Worm (Caenorhabditis elegans): ENCODE measurements around the gene Y53G8AR.9.

ce11 chrIII:3311607-3312006 lies 9.4 kb downstream of the Y53G8AR.9 start:
- TF ChIP-seq snpc-4 (tag; optimal IDR thresholded peaks at IDR 0.05): no peak
- TF ChIP-seq mep-1 (tag; optimal IDR thresholded peaks at IDR 0.05): no peak
